Worm (Caenorhabditis elegans) whole organism, L3 larva: ENCODE results near the gene F02C12.2.

Experiments
- ZK546.5 ChIP-seq: sonication (generic microtip); optimal IDR thresholded peaks from 2 replicates; lab custom pipeline; 2017; ENCODE audit warnings: missing biosample characterization, missing genetic modification characterization
- aly-2 ChIP-seq: fragments of 150-350 bp; optimal IDR thresholded peaks from 2 replicates; lab custom pipeline; 2014; ENCODE audit warnings: missing biosample characterization, missing genetic modification characterization
- ama-1 ChIP-seq: fragments of 150-350 bp; optimal IDR thresholded peaks from 2 replicates; lab custom pipeline; 2018
- ceh-16 ChIP-seq: sonication (generic microtip); optimal IDR thresholded peaks from 2 replicates; lab custom pipeline; 2017; ENCODE audit warnings: missing biosample characterization, missing genetic modification characterization
- ceh-28 ChIP-seq: fragments of 150-350 bp; optimal IDR thresholded peaks from 2 replicates; lab custom pipeline; 2014; ENCODE audit warnings: missing biosample characterization, missing genetic modification reagents, missing genetic modification characterization
- ceh-82 ChIP-seq: fragments of 150-350 bp; optimal IDR thresholded peaks from 2 replicates; lab custom pipeline; 2014; ENCODE audit warnings: missing biosample characterization, missing genetic modification characterization
- ceh-9 ChIP-seq: sonication (generic microtip); optimal IDR thresholded peaks from 2 replicates; lab custom pipeline; 2018; ENCODE audit warnings: missing biosample characterization, missing genetic modification characterization
- egl-5 ChIP-seq: fragments of 150-350 bp; optimal IDR thresholded peaks from 2 replicates; lab custom pipeline; 2017; ENCODE audit warnings: missing biosample characterization, missing genetic modification reagents, missing genetic modification characterization, inconsistent platforms
- elt-1 ChIP-seq: fragments of 150-350 bp; optimal IDR thresholded peaks from 2 replicates; lab custom pipeline; 2014; ENCODE audit warnings: missing biosample characterization, missing genetic modification characterization
- elt-2 ChIP-seq: sonication (generic microtip); optimal IDR thresholded peaks from 2 replicates; lab custom pipeline; 2016; ENCODE audit warnings: missing genetic modification reagents, mild to moderate bottlenecking, missing genetic modification characterization, missing compliant biosample characterization
- eor-1 ChIP-seq, 2 experiments: fragments of 150-350 bp; optimal IDR thresholded peaks; 2 replicates each; lab custom pipeline; 2014 to 2018; ENCODE audit warnings: missing biosample characterization in 2 of 2, missing genetic modification characterization in 2 of 2
- fkh-10 ChIP-seq: sonication (generic microtip); optimal IDR thresholded peaks from 2 replicates; lab custom pipeline; 2017; ENCODE audit warnings: missing biosample characterization, missing genetic modification reagents, missing genetic modification characterization
- fos-1 ChIP-seq: fragments of 150-350 bp; optimal IDR thresholded peaks from 2 replicates; lab custom pipeline; 2014; ENCODE audit warnings: missing biosample characterization, missing genetic modification characterization
- hmg-11 ChIP-seq: sonication (generic microtip); optimal IDR thresholded peaks from 2 replicates; lab custom pipeline; 2016; ENCODE audit warnings: missing genetic modification characterization, missing compliant biosample characterization
- jun-1 ChIP-seq: fragments of 150-350 bp; optimal IDR thresholded peaks from 2 replicates; lab custom pipeline; 2014; ENCODE audit warnings: missing biosample characterization, missing genetic modification reagents, missing genetic modification characterization
- lin-15B ChIP-seq: fragments of 150-350 bp; optimal IDR thresholded peaks from 2 replicates; lab custom pipeline; 2014; ENCODE audit warnings: missing biosample characterization, missing genetic modification characterization
- lin-39 ChIP-seq: fragments of 150-350 bp; optimal IDR thresholded peaks from 2 replicates; lab custom pipeline; 2018; ENCODE audit warnings: missing biosample characterization, missing genetic modification reagents, missing genetic modification characterization
- lsy-12 ChIP-seq: sonication (generic microtip); optimal IDR thresholded peaks from 2 replicates; lab custom pipeline; 2016; ENCODE audit warnings: mild to moderate bottlenecking, missing genetic modification characterization, missing compliant biosample characterization
- mml-1 ChIP-seq: fragments of 150-350 bp; sonication (generic microtip); optimal IDR thresholded peaks from 3 replicates; lab custom pipeline; 2014; ENCODE audit warnings: missing biosample characterization, missing genetic modification characterization
- nfya-1 ChIP-seq: sonication (generic microtip); optimal IDR thresholded peaks from 2 replicates; lab custom pipeline; 2017; ENCODE audit warnings: missing genetic modification characterization, mild to moderate bottlenecking, missing compliant biosample characterization, antibody characterized with exemption, moderate library complexity; ENCODE audit not compliant: insufficient read depth
- nhr-23 ChIP-seq: fragments of 150-350 bp; optimal IDR thresholded peaks from 2 replicates; lab custom pipeline; 2014; ENCODE audit warnings: missing biosample characterization, missing genetic modification reagents, missing genetic modification characterization
- nhr-237 ChIP-seq: fragments of 150-350 bp; optimal IDR thresholded peaks from 2 replicates; lab custom pipeline; 2014; ENCODE audit warnings: missing biosample characterization, missing genetic modification characterization
- nhr-25 ChIP-seq: sonication (generic microtip); optimal IDR thresholded peaks from 2 replicates; lab custom pipeline; 2017; ENCODE audit warnings: missing biosample characterization, missing genetic modification characterization
- nhr-28 ChIP-seq: fragments of 150-350 bp; optimal IDR thresholded peaks from 2 replicates; lab custom pipeline; 2014; ENCODE audit warnings: missing biosample characterization, missing genetic modification characterization
- nhr-43 ChIP-seq: sonication (generic microtip); optimal IDR thresholded peaks from 2 replicates; lab custom pipeline; 2016; ENCODE audit warnings: mild to moderate bottlenecking, missing genetic modification characterization, missing compliant biosample characterization; ENCODE audit not compliant: poor library complexity, severe bottlenecking
- nhr-77 ChIP-seq: fragments of 150-350 bp; optimal IDR thresholded peaks from 2 replicates; lab custom pipeline; 2014; ENCODE audit warnings: missing biosample characterization, missing genetic modification characterization
- skn-1 ChIP-seq: fragments of 150-350 bp; optimal IDR thresholded peaks from 2 replicates; lab custom pipeline; 2014; ENCODE audit warnings: missing biosample characterization, missing genetic modification characterization
- snpc-4 ChIP-seq: fragments of 150-350 bp; optimal IDR thresholded peaks from 2 replicates; lab custom pipeline; 2014; ENCODE audit warnings: missing biosample characterization, missing genetic modification characterization
- unc-62 ChIP-seq: fragments of 150-350 bp; sonication (generic microtip); optimal IDR thresholded peaks from 4 replicates; lab custom pipeline; 2014; ENCODE audit warnings: missing biosample characterization, missing genetic modification reagents, missing genetic modification characterization
- ztf-11 ChIP-seq: fragments of 150-350 bp; optimal IDR thresholded peaks from 2 replicates; lab custom pipeline; 2014; ENCODE audit warnings: missing biosample characterization, missing genetic modification characterization
- ztf-4 ChIP-seq: fragments of 150-350 bp; optimal IDR thresholded peaks from 2 replicates; lab custom pipeline; 2014; ENCODE audit warnings: missing biosample characterization, missing genetic modification characterization

The F02C12.2 gene

DNA sequence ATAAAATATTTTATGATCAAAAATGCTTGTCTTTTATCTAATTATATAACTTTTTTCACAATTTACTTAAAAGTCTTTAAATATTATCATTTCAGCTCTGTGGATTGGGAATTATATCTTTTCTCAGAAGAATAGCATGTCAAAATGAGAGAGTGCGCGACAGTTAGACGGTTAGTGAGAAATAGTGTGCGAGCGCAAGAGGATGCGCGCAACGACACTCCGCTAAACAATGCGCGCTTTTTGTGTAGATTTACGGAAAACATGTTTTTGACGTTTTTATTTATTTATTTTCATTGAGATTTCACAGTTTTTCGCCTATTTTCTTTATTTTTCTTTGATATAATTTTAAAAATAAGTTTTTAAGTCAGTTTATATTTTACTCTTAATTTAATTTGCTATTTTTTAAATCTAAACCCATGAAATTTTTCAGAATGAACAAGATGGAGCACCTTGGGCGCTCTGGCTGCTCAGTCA, 2.5 kb downstream of the F02C12.2 start, which contains the start of gene F02C12.3 (continued):
- TF ChIP-seq unc-62 (GFP tag; lab: Kevin White, UChicago) (no peak), nhr-25 (tag; lab: Kevin White, UChicago) (peak; percentile 84), nhr-23 (tag; lab: Kevin White, UChicago) (peak; percentile 88), nhr-77 (tag; lab: Kevin White, UChicago) (no peak), lin-39 (peak; percentile 41), elt-2 (tag; lab: Kevin White, UChicago) (peak; percentile 37), ztf-11 (tag; lab: Kevin White, UChicago) (no peak), skn-1 (peak; percentile 66), nhr-43 (tag; lab: Kevin White, UChicago) (peak; percentile 64), nhr-237 (tag; lab: Kevin White, UChicago) (no peak), ztf-4 (tag; lab: Kevin White, UChicago) (no peak), ama-1 (lab: Kevin White, UChicago) (no peak), ceh-82 (tag; lab: Kevin White, UChicago) (peak; percentile 41), nfya-1 (tag; lab: Kevin White, UChicago) (peak; percentile 87), fos-1 (tag; lab: Kevin White, UChicago) (no peak), lsy-12 (tag; lab: Kevin White, UChicago) (no peak), mml-1 (tag; lab: Kevin White, UChicago) (no peak), fkh-10 (GFP tag; lab: Kevin White, UChicago) (peak; percentile 39)

DNA sequence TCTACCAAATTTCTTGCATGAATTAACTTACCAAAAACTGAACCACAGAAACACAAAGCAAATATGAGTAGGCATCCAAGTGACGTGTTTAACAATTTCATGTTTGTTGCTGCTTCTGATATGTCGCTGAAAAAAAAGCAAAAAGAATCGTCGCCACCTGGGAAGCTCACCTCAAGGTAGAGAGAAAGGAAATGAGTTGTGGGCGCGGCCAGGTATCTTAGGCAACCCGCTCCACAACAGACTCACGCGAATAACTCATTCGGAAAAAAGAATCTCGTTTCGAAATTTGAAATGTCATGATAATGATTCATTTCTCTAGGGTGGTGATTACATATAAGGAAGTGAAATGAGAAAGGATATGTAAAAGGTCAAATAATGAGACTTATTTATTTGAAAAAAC, 4.2 kb downstream of the F02C12.2 start, which contains the start of gene irld-2:
Gene irld-2 (minus strand): TSS at position 101 of the 400 bp plus-strand sequence.
- no peak for TF ChIP-seq hmg-11 (tag; lab: Kevin White, UChicago)
- TF ChIP-seq, all 47 proteins: peak for 0

DNA sequence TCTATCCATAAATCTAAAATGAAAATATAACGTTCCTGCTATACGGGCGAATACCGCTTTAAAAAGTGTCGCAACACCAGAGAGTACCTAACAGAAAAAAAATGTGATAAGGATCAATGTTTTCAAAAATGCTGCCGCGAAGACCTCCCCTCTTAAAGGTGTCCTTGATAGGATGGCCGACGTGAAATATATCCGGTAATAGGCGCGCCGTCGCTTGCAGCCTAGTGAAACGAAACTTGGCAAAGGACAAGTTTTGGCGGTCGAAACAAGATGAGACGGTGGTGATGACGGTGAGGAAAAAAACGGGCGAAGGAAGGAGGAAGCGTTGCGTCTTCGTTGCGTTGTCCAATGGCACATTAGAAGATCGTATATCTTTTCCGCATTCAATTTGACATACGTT, 10.3 kb downstream of the F02C12.2 start:
- TF ChIP-seq nfya-1 (tag; lab: Kevin White, UChicago), result peak; percentile 9
- TF ChIP-seq nhr-25 (tag; lab: Kevin White, UChicago), result peak; percentile 92
- TF ChIP-seq ceh-9, result no peak

DNA sequence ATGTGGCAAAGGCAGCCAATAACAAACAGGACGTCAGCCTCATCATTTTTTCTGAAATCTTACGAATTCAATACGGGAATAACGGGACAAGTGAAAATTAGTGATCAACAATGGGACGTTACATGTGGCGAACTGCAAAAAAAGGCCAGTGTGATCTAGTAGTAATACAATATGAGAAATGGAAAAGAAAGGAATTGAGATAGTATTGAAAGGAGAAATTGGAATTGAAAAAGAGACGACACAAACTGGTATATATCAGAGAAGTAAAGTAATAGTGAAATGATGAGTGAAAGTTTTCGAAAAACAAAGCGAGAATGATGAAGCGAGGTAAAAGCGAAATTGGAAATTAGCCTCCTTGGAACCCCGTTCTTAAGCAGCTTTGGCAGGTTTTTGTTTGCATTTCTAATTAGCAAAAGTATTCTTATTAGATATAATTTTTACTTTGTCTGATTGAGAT, 11.6 kb downstream of the F02C12.2 start, which contains the start of gene C49F8.3:
Gene C49F8.3 (minus strand): TSS at position 51 of the 457 bp plus-strand sequence.
- TF ChIP-seq ceh-28 (no peak), ztf-11 (tag; lab: Kevin White, UChicago) (no peak), nhr-23 (tag; lab: Kevin White, UChicago) (peak; percentile 1), aly-2 (no peak)

DNA sequence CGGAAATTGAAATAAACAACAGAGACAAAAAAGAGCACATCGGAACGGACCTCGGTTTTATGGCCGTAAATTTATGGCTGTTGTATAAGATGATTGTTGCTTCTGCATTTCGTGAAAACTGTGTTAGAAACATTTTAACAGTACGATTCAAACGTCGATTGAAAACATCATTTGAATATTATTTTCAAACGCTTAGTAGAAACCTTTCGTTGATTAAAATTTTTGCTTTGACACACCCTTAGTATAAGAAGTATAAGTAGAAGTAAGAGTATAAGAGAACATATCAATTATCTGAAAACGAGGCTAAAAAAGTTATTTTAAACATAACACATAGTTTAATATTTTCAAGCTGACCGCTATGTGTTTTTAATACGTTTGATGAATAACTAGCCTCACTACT, 14.4 kb downstream of the F02C12.2 start:
- TF ChIP-seq nhr-237 (tag; lab: Kevin White, UChicago) (no peak), eor-1 (tag; optimal IDR thresholded peaks at IDR 0.05; lab: Kevin White, UChicago) (no peak), egl-5 (no peak)
- TF ChIP-seq, all 47 proteins: peak for 0

DNA sequence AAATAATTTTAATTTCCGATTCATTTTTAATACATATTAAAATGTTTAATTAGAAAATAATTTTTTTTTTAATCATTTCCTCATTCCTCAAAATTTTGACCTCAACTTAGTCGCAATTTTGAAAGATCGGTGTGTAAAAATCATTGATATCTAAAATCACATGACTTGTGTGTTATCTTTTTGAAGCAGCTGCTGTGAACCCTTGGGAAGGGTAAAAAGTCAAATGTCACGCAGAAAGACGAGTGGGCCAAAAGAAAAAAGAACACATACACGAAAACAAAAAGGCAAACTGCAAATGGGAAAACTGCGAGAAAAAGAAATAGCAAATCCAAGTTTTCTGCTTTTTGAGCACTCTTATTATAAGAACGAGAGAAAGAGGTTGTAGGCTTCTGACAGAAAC, 15.8 kb downstream of the F02C12.2 start:
- TF ChIP-seq mml-1 (tag; lab: Kevin White, UChicago), result no peak
- TF ChIP-seq nfya-1 (tag; lab: Kevin White, UChicago), result peak; percentile 28
- peak; percentile 67 for TF ChIP-seq lin-39
- TF ChIP-seq, all 47 proteins: peak for 2

DNA sequence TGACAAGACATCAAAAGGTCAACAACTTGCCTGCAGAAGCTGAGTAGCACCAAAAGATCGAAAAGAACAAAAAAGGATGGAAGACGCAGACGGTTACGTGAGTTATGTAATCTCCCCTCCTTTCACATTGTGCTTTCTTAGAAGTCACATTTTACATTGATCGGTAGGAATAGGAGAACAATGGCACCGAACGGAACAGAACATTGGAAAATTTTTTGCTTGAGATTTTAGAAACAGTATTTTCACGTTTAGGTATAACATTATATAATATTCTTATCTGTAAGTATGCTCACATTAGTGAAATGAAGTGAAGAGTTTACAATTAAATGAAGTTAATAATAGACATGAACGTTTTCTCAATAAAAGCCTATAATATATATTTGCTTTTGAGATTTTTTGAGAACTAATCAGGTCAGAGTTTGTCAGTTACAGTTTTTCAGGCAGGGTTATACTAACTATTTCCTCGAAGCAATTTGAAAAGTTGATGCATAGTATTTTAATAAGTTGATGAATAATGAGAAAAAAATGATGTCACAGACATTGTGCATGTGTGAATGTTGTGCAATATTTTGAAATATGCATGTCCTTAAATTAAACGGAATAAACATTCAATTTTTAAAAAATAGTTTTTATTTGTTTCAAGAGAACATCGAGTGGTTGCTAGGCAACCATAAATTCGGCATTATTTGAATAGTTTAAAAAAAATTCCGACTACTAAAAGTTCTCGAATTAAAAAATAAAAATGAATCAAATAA, 18.0 kb downstream of the F02C12.2 start:
- TF ChIP-seq ZK546.5 (tag; lab: Kevin White, UChicago) (no peak), ceh-82 (tag; lab: Kevin White, UChicago) (no peak), elt-1 (tag; lab: Kevin White, UChicago) (no peak), ceh-28 (no peak), ceh-16 (no peak), lin-15B (tag; lab: Kevin White, UChicago) (no peak), nhr-28 (no peak), nhr-77 (tag; lab: Kevin White, UChicago) (no peak), snpc-4 (no peak), mml-1 (tag; lab: Kevin White, UChicago) (no peak), aly-2 (no peak), jun-1 (no peak)
